Fruit fly (Drosophila melanogaster) whole organism, embryonic: ENCODE results near the gene fal.

ENCODE experiments used
- Adf1 ChIP-seq: fragments of 200-800 bp; sonication (Bioruptor generic); IDR thresholded peaks from 2 replicates; pipeline ENCODE4 v1.3.6; 2022; ENCODE audit warnings: missing biosample characterization, missing genetic modification characterization
- CG10147 ChIP-seq: fragments of 200-800 bp; sonication (Bioruptor generic); optimal IDR thresholded peaks from 2 replicates; lab custom pipeline; 2019; ENCODE audit warnings: missing biosample characterization, mild to moderate bottlenecking, missing genetic modification characterization, moderate library complexity
- CG1024 ChIP-seq: fragments of 200-800 bp; sonication (Bioruptor generic); IDR thresholded peaks from 2 replicates; pipeline ENCODE4 v1.3.6; 2022; ENCODE audit warnings: missing biosample characterization, missing genetic modification characterization
- CG11696 ChIP-seq: fragments of 200-800 bp; sonication (Bioruptor generic); IDR thresholded peaks from 2 replicates; pipeline ENCODE4 v1.3.6; 2022; ENCODE audit warnings: missing biosample characterization, missing genetic modification characterization
- CG14050 ChIP-seq: fragments of 200-800 bp; sonication (Bioruptor generic); IDR thresholded peaks from 3 replicates; pipeline ENCODE4 v1.3.6; 2022; ENCODE audit warnings: missing biosample characterization, missing genetic modification characterization
- CG14441 ChIP-seq: fragments of 200-800 bp; sonication (Bioruptor generic); IDR thresholded peaks from 2 replicates; pipeline ENCODE4 v1.3.6; 2022; ENCODE audit warnings: missing biosample characterization, missing genetic modification characterization
- CG15514 ChIP-seq: fragments of 200-800 bp; sonication (Bioruptor generic); optimal IDR thresholded peaks from 3 replicates; lab custom pipeline; 2017; ENCODE audit warnings: missing biosample characterization, missing genetic modification characterization, mild to moderate bottlenecking, moderate library complexity, missing genetic modification reagents
- CG15696 ChIP-seq: fragments of 200-800 bp; sonication (Bioruptor generic); optimal IDR thresholded peaks from 2 replicates; lab custom pipeline; 2019; ENCODE audit warnings: missing biosample characterization, mild to moderate bottlenecking, missing genetic modification characterization, moderate library complexity
- CG1603 ChIP-seq: fragments of 200-800 bp; sonication (Bioruptor generic); optimal IDR thresholded peaks from 2 replicates; lab custom pipeline; 2019; ENCODE audit warnings: missing biosample characterization, mild to moderate bottlenecking, missing genetic modification characterization, moderate library complexity
- CG17186 ChIP-seq: fragments of 200-800 bp; sonication (Bioruptor generic); optimal IDR thresholded peaks from 3 replicates; lab custom pipeline; 2017; ENCODE audit warnings: missing biosample characterization, missing genetic modification reagents, missing genetic modification characterization
- CG17802 ChIP-seq: fragments of 200-800 bp; sonication (Bioruptor generic); optimal IDR thresholded peaks from 2 replicates; lab custom pipeline; 2018; ENCODE audit warnings: missing biosample characterization, mild to moderate bottlenecking, missing genetic modification characterization, moderate library complexity
- CG3407 ChIP-seq: fragments of 200-800 bp; sonication (Bioruptor generic); optimal IDR thresholded peaks from 2 replicates; lab custom pipeline; 2018; ENCODE audit warnings: missing biosample characterization, mild to moderate bottlenecking, missing genetic modification characterization
- CG4404 ChIP-seq: fragments of 200-800 bp; sonication (Bioruptor generic); IDR thresholded peaks from 2 replicates; pipeline ENCODE4 v1.3.6; 2022; ENCODE audit warnings: missing biosample characterization, missing genetic modification characterization
- CG6254 ChIP-seq: fragments of 200-800 bp; sonication (Bioruptor generic); optimal IDR thresholded peaks from 3 replicates; lab custom pipeline; 2017; ENCODE audit warnings: mild to moderate bottlenecking, missing biosample characterization, missing genetic modification reagents, missing genetic modification characterization
- CG6683 ChIP-seq: fragments of 200-800 bp; sonication (Bioruptor generic); optimal IDR thresholded peaks from 2 replicates; lab custom pipeline; 2017; ENCODE audit warnings: missing biosample characterization, mild to moderate bottlenecking, missing genetic modification characterization, missing genetic modification reagents
- CG6689 ChIP-seq: fragments of 200-800 bp; sonication (Bioruptor generic); IDR thresholded peaks from 2 replicates; pipeline ENCODE4 v1.3.6; 2022; ENCODE audit warnings: missing biosample characterization, missing genetic modification characterization
- CG6813 ChIP-seq: fragments of 200-800 bp; sonication (Bioruptor generic); optimal IDR thresholded peaks from 2 replicates; lab custom pipeline; 2017; ENCODE audit warnings: missing biosample characterization, missing genetic modification characterization, mild to moderate bottlenecking, moderate library complexity, missing genetic modification reagents
- CG7271 ChIP-seq: fragments of 200-800 bp; sonication (Bioruptor generic); optimal IDR thresholded peaks from 2 replicates; lab custom pipeline; 2018; ENCODE audit warnings: missing biosample characterization, mild to moderate bottlenecking, missing genetic modification characterization, moderate library complexity
- CG8944 ChIP-seq: fragments of 200-800 bp; sonication (Bioruptor generic); optimal IDR thresholded peaks from 3 replicates; lab custom pipeline; 2016; ENCODE audit warnings: missing biosample characterization, missing genetic modification characterization
- D19A ChIP-seq: fragments of 200-800 bp; optimal IDR thresholded peaks from 3 replicates; lab custom pipeline; 2019; ENCODE audit warnings: missing biosample characterization, mild to moderate bottlenecking, missing genetic modification characterization, moderate library complexity
- E2f1 ChIP-seq: fragments of 200-800 bp; sonication (Bioruptor generic); IDR thresholded peaks from 2 replicates; pipeline ENCODE4 v1.3.6; 2022; ENCODE audit warnings: missing biosample characterization, missing genetic modification characterization
- GATAe ChIP-seq: fragments of 200-800 bp; sonication (Bioruptor generic); conservative IDR thresholded peaks from 2 replicates; pipeline ENCODE4 v1.3.6; 2022; ENCODE audit warnings: missing biosample characterization, missing genetic modification characterization
- H15 ChIP-seq: fragments of 200-800 bp; sonication (Bioruptor generic); IDR thresholded peaks from 3 replicates; pipeline ENCODE4 v1.3.6; 2022; ENCODE audit warnings: missing biosample characterization, missing genetic modification characterization
- Jarid2 ChIP-seq: fragments of 200-800 bp; sonication (Bioruptor generic); optimal IDR thresholded peaks from 3 replicates; lab custom pipeline; 2017; ENCODE audit warnings: mild to moderate bottlenecking, missing biosample characterization, missing genetic modification reagents, missing genetic modification characterization
- Mes4 ChIP-seq: fragments of 200-800 bp; sonication (Bioruptor generic); optimal IDR thresholded peaks from 2 replicates; lab custom pipeline; 2016; ENCODE audit warnings: missing biosample characterization, missing genetic modification characterization
- Nf-YC ChIP-seq: fragments of 200-800 bp; optimal IDR thresholded peaks from 3 replicates; lab custom pipeline; 2019; ENCODE audit warnings: missing biosample characterization, mild to moderate bottlenecking, missing genetic modification characterization, moderate library complexity
- NfI ChIP-seq: fragments of 200-800 bp; sonication (Bioruptor generic); optimal IDR thresholded peaks from 3 replicates; lab custom pipeline; 2018; ENCODE audit warnings: missing biosample characterization, mild to moderate bottlenecking, missing genetic modification characterization, moderate library complexity
- Six4 ChIP-seq: fragments of 200-800 bp; sonication (Bioruptor generic); optimal IDR thresholded peaks from 2 replicates; lab custom pipeline; 2016; ENCODE audit warnings: missing biosample characterization, missing genetic modification characterization
- Sry-β ChIP-seq: fragments of 200-800 bp; sonication (Bioruptor generic); optimal IDR thresholded peaks from 2 replicates; lab custom pipeline; 2018; ENCODE audit warnings: missing biosample characterization, mild to moderate bottlenecking, missing genetic modification characterization, moderate library complexity
- Vsx1 ChIP-seq: fragments of 200-800 bp; sonication (Bioruptor generic); optimal IDR thresholded peaks from 2 replicates; lab custom pipeline; 2017; ENCODE audit warnings: missing biosample characterization, mild to moderate bottlenecking, missing genetic modification characterization, missing genetic modification reagents
- YL-1 ChIP-seq: fragments of 200-800 bp; sonication (Bioruptor generic); optimal IDR thresholded peaks from 3 replicates; lab custom pipeline; 2017; ENCODE audit warnings: missing biosample characterization, mild to moderate bottlenecking, missing genetic modification characterization
- ash1 ChIP-seq: fragments of 200-800 bp; sonication (Bioruptor generic); optimal IDR thresholded peaks from 2 replicates; lab custom pipeline; 2018; ENCODE audit warnings: missing biosample characterization, mild to moderate bottlenecking, missing genetic modification characterization
- ato ChIP-seq: fragments of 200-800 bp; sonication (Bioruptor generic); IDR thresholded peaks from 2 replicates; pipeline ENCODE4 v1.3.6; 2022; ENCODE audit warnings: missing biosample characterization, missing genetic modification characterization; ENCODE audit not compliant: partially characterized antibody
- bbx ChIP-seq: fragments of 200-800 bp; sonication (Bioruptor generic); IDR thresholded peaks from 2 replicates; pipeline ENCODE4 v1.3.6; 2022; ENCODE audit warnings: missing biosample characterization, missing genetic modification characterization; ENCODE audit not compliant: partially characterized antibody
- br ChIP-seq: fragments of >200 bp; optimal IDR thresholded peaks from 2 replicates; lab custom pipeline; 2017
- cas ChIP-seq: fragments of 200-800 bp; sonication (Bioruptor generic); IDR thresholded peaks from 2 replicates; pipeline ENCODE4 v1.3.6; 2022; ENCODE audit warnings: missing biosample characterization, missing genetic modification characterization
- chn ChIP-seq: fragments of 200-800 bp; sonication (Bioruptor generic); optimal IDR thresholded peaks from 2 replicates; lab custom pipeline; 2016; ENCODE audit warnings: missing biosample characterization, missing genetic modification characterization
- croc ChIP-seq: fragments of 200-800 bp; sonication (Bioruptor generic); conservative IDR thresholded peaks from 3 replicates; pipeline ENCODE4 v1.3.6; 2022; ENCODE audit warnings: missing biosample characterization, missing genetic modification characterization
- crp ChIP-seq, 2 experiments: fragments of 200-800 bp; sonication (Bioruptor generic); optimal IDR thresholded peaks; 2 replicates in 1 of 2; 3 replicates in 1 of 2; lab custom pipeline; 2017; ENCODE audit warnings: missing biosample characterization in 2 of 2, missing genetic modification characterization in 2 of 2, mild to moderate bottlenecking in 1 of 2, moderate library complexity in 1 of 2
- dimm ChIP-seq: fragments of 200-800 bp; sonication (Bioruptor generic); IDR thresholded peaks from 2 replicates; pipeline ENCODE4 v1.3.6; 2022; ENCODE audit warnings: missing biosample characterization, missing genetic modification characterization
- emc ChIP-seq: fragments of 200-800 bp; sonication (Bioruptor generic); optimal IDR thresholded peaks from 2 replicates; lab custom pipeline; 2016; ENCODE audit warnings: missing biosample characterization, missing genetic modification characterization
- gce ChIP-seq: fragments of 200-800 bp; sonication (Bioruptor generic); IDR thresholded peaks from 3 replicates; pipeline ENCODE4 v1.3.6; 2022; ENCODE audit warnings: missing biosample characterization, missing genetic modification characterization
- gsb ChIP-seq: fragments of 200-800 bp; sonication (Bioruptor generic); IDR thresholded peaks from 2 replicates; pipeline ENCODE4 v1.3.6; 2022; ENCODE audit warnings: missing biosample characterization, missing genetic modification characterization
- nom ChIP-seq: fragments of 200-800 bp; sonication (Bioruptor generic); optimal IDR thresholded peaks from 2 replicates; lab custom pipeline; 2017; ENCODE audit warnings: missing biosample characterization, missing genetic modification characterization, mild to moderate bottlenecking, moderate library complexity, missing genetic modification reagents
- phol ChIP-seq: fragments of 200-800 bp; sonication (Bioruptor generic); optimal IDR thresholded peaks from 3 replicates; lab custom pipeline; 2018; ENCODE audit warnings: missing biosample characterization, mild to moderate bottlenecking, missing genetic modification characterization, moderate library complexity
- seq ChIP-seq: fragments of 200-800 bp; sonication (Bioruptor generic); IDR thresholded peaks from 2 replicates; pipeline ENCODE4 v1.3.6; 2022; ENCODE audit warnings: missing biosample characterization, missing genetic modification characterization
- tll ChIP-seq, 2 experiments: fragments of 200-800 bp in 1 of 2; fragments of >200 bp in 1 of 2; sonication (Bioruptor generic) in 1 of 2; optimal IDR thresholded peaks; 2 replicates each; lab custom pipeline; 2017 to 2019; ENCODE audit warnings: missing biosample characterization in 2 of 2, missing genetic modification characterization in 2 of 2, mild to moderate bottlenecking in 1 of 2, moderate library complexity in 1 of 2
- trh ChIP-seq: fragments of 200-800 bp; sonication (Bioruptor generic); optimal IDR thresholded peaks from 2 replicates; lab custom pipeline; 2016; ENCODE audit warnings: missing biosample characterization, missing genetic modification characterization
- twi ChIP-seq: fragments of 200-800 bp; optimal IDR thresholded peaks from 2 replicates; lab custom pipeline; 2019; ENCODE audit warnings: missing biosample characterization, mild to moderate bottlenecking, missing genetic modification characterization, moderate library complexity

fal gene

DNA sequence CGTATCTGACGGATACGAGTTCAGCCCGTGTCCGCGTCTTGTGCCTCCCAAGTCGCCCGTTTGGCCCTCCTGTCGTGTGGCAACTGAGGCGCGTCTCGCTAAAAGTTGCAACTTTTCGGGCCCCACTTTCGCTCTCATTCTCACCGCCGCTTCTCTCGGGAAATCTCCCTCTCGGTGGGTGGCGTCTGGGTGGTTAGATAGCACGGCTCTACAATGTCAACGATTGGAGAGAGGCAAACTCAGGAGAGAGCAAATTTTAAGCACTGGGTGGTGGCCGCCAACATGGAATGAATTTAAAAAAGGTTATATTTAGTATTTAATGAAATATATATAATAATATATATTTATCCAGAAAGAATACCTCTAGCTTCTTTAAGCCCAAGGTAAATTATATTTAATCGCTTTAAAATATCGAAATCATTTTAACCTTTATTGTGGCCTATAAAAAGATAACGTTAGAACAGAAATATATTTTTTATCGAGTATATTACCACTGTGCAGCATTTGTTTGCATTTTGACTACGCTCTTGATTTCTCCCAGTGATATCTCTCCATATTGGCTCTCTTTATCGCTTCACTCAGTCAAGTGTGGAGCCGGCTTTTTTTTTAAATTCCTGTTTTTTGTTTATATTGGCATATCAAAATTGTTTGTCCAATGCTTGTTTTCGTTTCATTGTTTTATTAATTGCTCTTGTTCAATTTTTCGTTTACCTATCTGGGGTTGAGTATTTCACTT lies 1.8 kb upstream of the fal start, which contains the start of gene Gbs-76A (continued):
- TF ChIP-seq CG17186 (GFP tag; lab: Kevin White, UChicago), result no peak
- TF ChIP-seq chn (GFP tag; lab: Kevin White, UChicago), result no peak
- TF ChIP-seq CG6813, result peak; percentile 86
- TF ChIP-seq CG6689 (GFP tag; lab: Robert Waterston, UW), result peak; percentile 85
- TF ChIP-seq Mes4 (GFP tag; lab: Kevin White, UChicago), result no peak
- TF ChIP-seq YL-1 (GFP tag; lab: Kevin White, UChicago), result peak; percentile 34
- TF ChIP-seq cas (GFP tag; lab: Robert Waterston, UW), result peak; percentile 27; the same call in 1 of the 2 replicates
- TF ChIP-seq trh (GFP tag; lab: Kevin White, UChicago), result no peak
- no peak for TF ChIP-seq emc (GFP tag; lab: Kevin White, UChicago)
- peak; percentile 54; the same call in 2 of the 3 replicates for TF ChIP-seq H15 (GFP tag; lab: Robert Waterston, UW)
- TF ChIP-seq croc (GFP tag; lab: Robert Waterston, UW), result peak; percentile 73
- TF ChIP-seq tll (GFP tag; optimal IDR thresholded peaks at IDR 0.05; lab: Kevin White, UChicago), result no peak
- no peak for TF ChIP-seq CG11696 (GFP tag; lab: Robert Waterston, UW)
- no peak for TF ChIP-seq br
- peak; percentile 79 for TF ChIP-seq D19A
- TF ChIP-seq Sry-β, result no peak
- peak; percentile 26 for TF ChIP-seq CG17802 (tag; lab: Kevin White, UChicago)
- TF ChIP-seq CG14050 (GFP tag; lab: Robert Waterston, UW), result peak; percentile 69
- TF ChIP-seq CG6683 (GFP tag; lab: Kevin White, UChicago), result peak; percentile 79
- TF ChIP-seq CG15696, result peak; percentile 64
- peak; percentile 79 for TF ChIP-seq NfI (GFP tag; lab: Kevin White, UChicago)
- TF ChIP-seq CG8944, result no peak
- TF ChIP-seq CG3407 (GFP tag; lab: Kevin White, UChicago), result peak; percentile 56
- TF ChIP-seq seq (GFP tag; lab: Robert Waterston, UW), result peak; percentile 76
- peak; percentile 67 for TF ChIP-seq GATAe (GFP tag; lab: Robert Waterston, UW)
- peak; percentile 30 for TF ChIP-seq CG1603 (tag; lab: Kevin White, UChicago)
- no peak; the same call in 1 of the 2 replicates for TF ChIP-seq CG14441 (GFP tag; lab: Robert Waterston, UW)
- no peak for TF ChIP-seq dimm
- TF ChIP-seq gsb (GFP tag; lab: Robert Waterston, UW), result peak; percentile 62
- TF ChIP-seq CG15514 (GFP tag; lab: Kevin White, UChicago), result peak; percentile 69
- TF ChIP-seq crp (GFP tag; optimal IDR thresholded peaks at IDR 0.05; lab: Kevin White, UChicago), result no peak
- peak; percentile 53 for TF ChIP-seq CG4404
- peak; percentile 41 for TF ChIP-seq Six4 (GFP tag; lab: Kevin White, UChicago)
- TF ChIP-seq twi (tag; lab: Kevin White, UChicago), result peak; percentile 67
- peak; percentile 16; the same call in 1 of the 3 replicates for TF ChIP-seq gce (GFP tag; lab: Robert Waterston, UW)
- TF ChIP-seq E2f1 (GFP tag; lab: Robert Waterston, UW), result peak; percentile 53
- peak; percentile 87 for TF ChIP-seq CG10147 (GFP tag; lab: Kevin White, UChicago)
- TF ChIP-seq CG7271 (tag; lab: Kevin White, UChicago), result peak; percentile 14
- TF ChIP-seq Vsx1 (GFP tag; lab: Kevin White, UChicago), result peak; percentile 70
- TF ChIP-seq phol, result peak; percentile 88
- TF ChIP-seq ato (GFP tag; lab: Robert Waterston, UW), result no peak
- no peak for TF ChIP-seq ash1 (GFP tag; lab: Kevin White, UChicago)
- no peak for TF ChIP-seq CG1024
- peak; percentile 29; the same call in 1 of the 2 replicates for TF ChIP-seq bbx (GFP tag; lab: Robert Waterston, UW)
- peak; percentile 79 for TF ChIP-seq CG6254 (GFP tag; lab: Kevin White, UChicago)
- TF ChIP-seq Adf1 (GFP tag; lab: Robert Waterston, UW), result peak; percentile 27; the same call in 1 of the 2 replicates
- peak; percentile 81 for TF ChIP-seq Nf-YC
- no peak for TF ChIP-seq Jarid2 (GFP tag; lab: Kevin White, UChicago)
- peak; percentile 63 for TF ChIP-seq nom (GFP tag; lab: Kevin White, UChicago)
